Worm (Caenorhabditis elegans) whole organism, L4 larva: Measurements from ENCODE around the gene F56C3.8.

Experiments used
- F37D6.2 ChIP-seq: sonication (generic microtip); optimal IDR thresholded peaks from 2 replicates; lab custom pipeline; 2016; ENCODE audit warnings: mild to moderate bottlenecking, missing genetic modification characterization, missing compliant biosample characterization
- dmd-8 ChIP-seq: fragments of 200-800 bp; sonication (Bioruptor generic); IDR thresholded peaks from 2 replicates; pipeline ENCODE4 v1.3.6; 2022; ENCODE audit warnings: missing genetic modification characterization, missing compliant biosample characterization
- dpl-1 ChIP-seq: fragments of 150-350 bp; optimal IDR thresholded peaks from 2 replicates; lab custom pipeline; 2014; ENCODE audit warnings: missing biosample characterization, missing genetic modification reagents, missing genetic modification characterization
- egl-27 ChIP-seq: sonication (generic microtip); optimal IDR thresholded peaks from 3 replicates; lab custom pipeline; 2017; ENCODE audit warnings: missing biosample characterization, missing genetic modification reagents, missing genetic modification characterization
- gei-8 ChIP-seq: fragments of 200-800 bp; sonication (Bioruptor generic); optimal IDR thresholded peaks from 2 replicates; lab custom pipeline; 2018; ENCODE audit warnings: mild to moderate bottlenecking, missing genetic modification characterization, missing compliant biosample characterization
- hmg-1.1 ChIP-seq: fragments of 200-800 bp; sonication (Bioruptor generic); IDR thresholded peaks from 2 replicates; pipeline ENCODE4 v1.3.6; 2022; ENCODE audit warnings: missing genetic modification reagents, missing genetic modification characterization, missing compliant biosample characterization
- jun-1 ChIP-seq: fragments of 150-350 bp; optimal IDR thresholded peaks from 2 replicates; lab custom pipeline; 2014; ENCODE audit warnings: missing biosample characterization, missing genetic modification reagents, missing genetic modification characterization
- mdl-1 ChIP-seq, 2 experiments: fragments of 150-350 bp in 1 of 2; sonication (generic microtip) in 1 of 2; optimal IDR thresholded peaks; 2 replicates each; lab custom pipeline; 2014 to 2017; ENCODE audit warnings: missing biosample characterization in 2 of 2, missing genetic modification characterization in 2 of 2
- nhr-11 ChIP-seq: fragments of 150-350 bp; optimal IDR thresholded peaks from 2 replicates; lab custom pipeline; 2014; ENCODE audit warnings: missing biosample characterization, missing genetic modification characterization
- pha-4 ChIP-seq, 2 experiments: fragments of 150-350 bp in 1 of 2; fragments of 200-800 bp in 1 of 2; sonication (Bioruptor generic) in 1 of 2; IDR thresholded peaks in 1 of 2; optimal IDR thresholded peaks in 1 of 2; 2 replicates each; pipeline versions ENCODE4 v1.3.6 to Lab custom; 2014 to 2022; ENCODE audit warnings: missing genetic modification characterization in 2 of 2, missing genetic modification reagents in 2 of 2, missing biosample characterization in 1 of 2, missing compliant biosample characterization in 1 of 2
- skn-1 ChIP-seq: fragments of 150-350 bp; optimal IDR thresholded peaks from 2 replicates; lab custom pipeline; 2014; ENCODE audit warnings: missing biosample characterization, missing genetic modification characterization
- unc-39 ChIP-seq: sonication (generic microtip); optimal IDR thresholded peaks from 2 replicates; lab custom pipeline; 2017; ENCODE audit warnings: missing biosample characterization, missing genetic modification characterization
- vab-7 ChIP-seq: fragments of 200-800 bp; sonication (Bioruptor generic); IDR thresholded peaks from 2 replicates; pipeline ENCODE4 v1.3.6; 2022; ENCODE audit warnings: missing genetic modification reagents, missing genetic modification characterization, missing compliant biosample characterization
- zag-1 ChIP-seq: fragments of 150-350 bp; optimal IDR thresholded peaks from 2 replicates; lab custom pipeline; 2014; ENCODE audit warnings: missing biosample characterization, missing genetic modification characterization

ce11 chrX:1358295-1358694 is 26.1 kb downstream of the F56C3.8 start, which contains the start of gene F56C3.3:
- TF ChIP-seq hmg-1.1 (no peak), zag-1 (tag; lab: Kevin White, UChicago) (no peak), egl-27 (tag; lab: Kevin White, UChicago) (no peak), dpl-1 (GFP tag; lab: Kevin White, UChicago) (no peak), skn-1 (tag; lab: Kevin White, UChicago) (no peak), unc-39 (no peak), mdl-1 (tag; optimal IDR thresholded peaks at IDR 0.05; lab: Kevin White, UChicago) (no peak), gei-8 (GFP tag; lab: Kevin White, UChicago) (no peak), dmd-8 (GFP tag; lab: Robert Waterston, UW) (no peak), pha-4 (GFP tag; IDR thresholded peaks at IDR 0.05; lab: Robert Waterston, UW) (no peak), pha-4 (tag; optimal IDR thresholded peaks at IDR 0.05; lab: Kevin White, UChicago) (no peak), nhr-11 (no peak), jun-1 (tag; lab: Kevin White, UChicago) (no peak), vab-7 (GFP tag; lab: Robert Waterston, UW) (no peak), F37D6.2 (tag; lab: Kevin White, UChicago) (no peak)
